Fruit fly (Drosophila melanogaster): ENCODE measurements around the gene HIP-R.

DNA sequence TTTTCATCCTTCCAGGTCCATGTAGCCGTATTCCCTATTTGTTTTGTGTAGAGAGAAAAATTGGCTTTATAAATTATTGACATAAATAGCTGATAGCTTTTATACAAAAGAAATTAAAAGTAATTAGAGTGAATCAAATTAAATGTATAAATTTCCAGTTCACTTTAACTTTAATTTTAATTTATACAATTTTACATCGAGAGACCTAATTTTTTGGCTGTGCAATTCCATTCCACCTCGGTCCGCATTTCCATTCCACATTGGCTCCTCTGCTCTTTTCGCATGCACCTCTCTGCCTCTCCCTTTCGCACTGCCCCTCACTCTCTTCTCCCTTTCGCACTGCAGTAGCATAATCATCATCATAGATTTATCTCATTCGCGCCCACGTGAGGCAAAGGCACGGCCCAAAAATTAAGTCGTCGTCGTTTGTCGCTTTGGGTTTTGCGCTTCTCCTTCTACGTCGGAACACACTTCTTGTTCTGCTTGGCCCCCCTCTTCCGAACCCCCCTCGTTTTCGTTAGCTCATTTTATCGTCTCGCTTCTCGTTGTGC lies 10.7 kb upstream of the HIP-R start:
- TF ChIP-seq CG8478 (optimal IDR thresholded peaks at IDR 0.05) (no peak), CTCF (optimal IDR thresholded peaks at IDR 0.05) (peak; percentile 5 to 21)
